Worm (Caenorhabditis elegans): Measurements from ENCODE around the gene tbx-34.
"Not testable (repeated sequence)": the region's sequence is repeated elsewhere in the genome, so short reads cannot be mapped to it uniquely, and the experiment has no call there.

The tbx-34 gene

ce11 chrIII:11230581-11230980 lies 12.5 kb upstream of the tbx-34 start:
- no peak for TF ChIP-seq klf-2 (GFP tag; conservative IDR thresholded peaks at IDR 0.05)
- TF ChIP-seq flt-1 (GFP tag; IDR thresholded peaks at IDR 0.05): no peak
- TF ChIP-seq ref-1 (GFP tag; conservative IDR thresholded peaks at IDR 0.05): no peak
- peak; percentile 62 for TF ChIP-seq T22C8.4 (GFP tag; IDR thresholded peaks at IDR 0.05)
- TF ChIP-seq tab-1 (GFP tag; IDR thresholded peaks at IDR 0.05): no peak

- TF ChIP-seq med-1 (GFP tag; optimal IDR thresholded peaks at IDR 0.05; ENCODE audit: insufficient read depth) (no peak), flt-1 (GFP tag; IDR thresholded peaks at IDR 0.05) (no peak), cog-1 (tag; optimal IDR thresholded peaks at IDR 0.05) (no peak), ztf-23 (GFP tag; IDR thresholded peaks at IDR 0.05) (no peak), T22C8.4 (GFP tag; IDR thresholded peaks at IDR 0.05) (no peak), ztf-29 (GFP tag; IDR thresholded peaks at IDR 0.05) (no peak), klf-2 (GFP tag; conservative IDR thresholded peaks at IDR 0.05) (no peak), ref-1 (GFP tag; conservative IDR thresholded peaks at IDR 0.05) (no peak), tab-1 (GFP tag; IDR thresholded peaks at IDR 0.05) (no peak)
Measured at ce11 chrIII:11227025-11227424, 9.0 kb upstream of the tbx-34 start, which contains the start of gene tbx-37. Gene tbx-37, minus strand, starts transcription at chrIII:11227125.

ce11 chrIII:11224006-11224405 lies 6.0 kb upstream of the tbx-34 start, which contains the start of gene Y47D3A.13:
Gene Y47D3A.13, minus strand, starts transcription at chrIII:11224106.
- TF ChIP-seq klf-2 (GFP tag; conservative IDR thresholded peaks at IDR 0.05); flt-1 (GFP tag; IDR thresholded peaks at IDR 0.05); ztf-23 (GFP tag; IDR thresholded peaks at IDR 0.05): not testable (repeated sequence)

ce11 chrIII:11221583-11222191 lies 3.6 kb upstream of the tbx-34 start:
- TF ChIP-seq ztf-29 (GFP tag; IDR thresholded peaks at IDR 0.05) (no peak), flt-1 (GFP tag; IDR thresholded peaks at IDR 0.05) (no peak), T22C8.4 (GFP tag; IDR thresholded peaks at IDR 0.05) (peak; percentile 94)

- no peak for TF ChIP-seq ztf-29 (GFP tag; IDR thresholded peaks at IDR 0.05)
- no peak for TF ChIP-seq tab-1 (GFP tag; IDR thresholded peaks at IDR 0.05)
- no peak for TF ChIP-seq flt-1 (GFP tag; IDR thresholded peaks at IDR 0.05)
- TF ChIP-seq cog-1 (tag; optimal IDR thresholded peaks at IDR 0.05): no peak
- TF ChIP-seq med-1 (GFP tag; optimal IDR thresholded peaks at IDR 0.05; ENCODE audit: insufficient read depth): no peak
- TF ChIP-seq T22C8.4 (GFP tag; IDR thresholded peaks at IDR 0.05): no peak
Measured at ce11 chrIII:11208371-11208770, 9.7 kb downstream of the tbx-34 start.

ce11 chrIII:11207825-11208224 lies 10.2 kb downstream of the tbx-34 start:
- TF ChIP-seq klf-2 (GFP tag; conservative IDR thresholded peaks at IDR 0.05) (no peak), ztf-29 (GFP tag; IDR thresholded peaks at IDR 0.05) (peak; percentile 36; the same call in 1 of the 2 replicates)

- TF ChIP-seq T22C8.4 (GFP tag; IDR thresholded peaks at IDR 0.05): no peak
- TF ChIP-seq ztf-29 (GFP tag; IDR thresholded peaks at IDR 0.05): no peak
- no peak for TF ChIP-seq ztf-23 (GFP tag; IDR thresholded peaks at IDR 0.05)
- no peak for TF ChIP-seq tab-1 (GFP tag; IDR thresholded peaks at IDR 0.05)
- no peak for TF ChIP-seq klf-2 (GFP tag; conservative IDR thresholded peaks at IDR 0.05)
- no peak for TF ChIP-seq cog-1 (tag; optimal IDR thresholded peaks at IDR 0.05)
Measured at ce11 chrIII:11206875-11207274, 11.2 kb downstream of the tbx-34 start.

- TF ChIP-seq ref-1 (GFP tag; conservative IDR thresholded peaks at IDR 0.05): no peak
- TF ChIP-seq ztf-23 (GFP tag; IDR thresholded peaks at IDR 0.05): no peak
- TF ChIP-seq cog-1 (tag; optimal IDR thresholded peaks at IDR 0.05): no peak
- TF ChIP-seq T22C8.4 (GFP tag; IDR thresholded peaks at IDR 0.05): no peak
Measured at ce11 chrIII:11202992-11203391, 15.1 kb downstream of the tbx-34 start.

ce11 chrIII:11200879-11201518 lies 17.1 kb downstream of the tbx-34 start:
- TF ChIP-seq klf-2 (GFP tag; conservative IDR thresholded peaks at IDR 0.05) (no peak), med-1 (GFP tag; optimal IDR thresholded peaks at IDR 0.05; ENCODE audit: insufficient read depth) (no peak), T22C8.4 (GFP tag; IDR thresholded peaks at IDR 0.05) (no peak), cog-1 (tag; optimal IDR thresholded peaks at IDR 0.05) (no peak), ref-1 (GFP tag; conservative IDR thresholded peaks at IDR 0.05) (no peak), flt-1 (GFP tag; IDR thresholded peaks at IDR 0.05) (no peak), tab-1 (GFP tag; IDR thresholded peaks at IDR 0.05) (no peak), ztf-29 (GFP tag; IDR thresholded peaks at IDR 0.05) (no peak), ztf-23 (GFP tag; IDR thresholded peaks at IDR 0.05) (no peak)

- TF ChIP-seq ztf-23 (GFP tag; IDR thresholded peaks at IDR 0.05) (no peak), flt-1 (GFP tag; IDR thresholded peaks at IDR 0.05) (no peak), ref-1 (GFP tag; conservative IDR thresholded peaks at IDR 0.05) (no peak), cog-1 (tag; optimal IDR thresholded peaks at IDR 0.05) (no peak), tab-1 (GFP tag; IDR thresholded peaks at IDR 0.05) (no peak), ztf-29 (GFP tag; IDR thresholded peaks at IDR 0.05) (no peak), med-1 (GFP tag; optimal IDR thresholded peaks at IDR 0.05; ENCODE audit: insufficient read depth) (no peak)
Measured at ce11 chrIII:11197327-11197726, 20.7 kb downstream of the tbx-34 start.

- no peak for TF ChIP-seq T22C8.4 (GFP tag; IDR thresholded peaks at IDR 0.05)
- TF ChIP-seq klf-2 (GFP tag; conservative IDR thresholded peaks at IDR 0.05): no peak
- TF ChIP-seq cog-1 (tag; optimal IDR thresholded peaks at IDR 0.05): no peak
- TF ChIP-seq tab-1 (GFP tag; IDR thresholded peaks at IDR 0.05): no peak
- TF ChIP-seq ztf-23 (GFP tag; IDR thresholded peaks at IDR 0.05): no peak
- TF ChIP-seq flt-1 (GFP tag; IDR thresholded peaks at IDR 0.05): no peak
- TF ChIP-seq med-1 (GFP tag; optimal IDR thresholded peaks at IDR 0.05; ENCODE audit: insufficient read depth): no peak
- no peak for TF ChIP-seq ref-1 (GFP tag; conservative IDR thresholded peaks at IDR 0.05)
- no peak for TF ChIP-seq ztf-29 (GFP tag; IDR thresholded peaks at IDR 0.05)
Measured at ce11 chrIII:11195553-11195952, 22.5 kb downstream of the tbx-34 start.
